Fruit fly (Drosophila melanogaster): ENCODE results near the gene CG1632.

dm6 chrX:8229918-8230699 is 22.4 kb upstream of the CG1632 start:
- TF ChIP-seq rn (GFP tag; IDR thresholded peaks at IDR 0.05) (no peak), gl (tag; optimal IDR thresholded peaks at IDR 0.05) (peak; percentile 65), CG9948 (tag; optimal IDR thresholded peaks at IDR 0.05) (no peak), CG32121 (GFP tag; IDR thresholded peaks at IDR 0.05) (no peak), Snoo (tag; optimal IDR thresholded peaks at IDR 0.05) (no peak), Pif1A (GFP tag; optimal IDR thresholded peaks at IDR 0.05) (peak; percentile 67), CG12605 (GFP tag; IDR thresholded peaks at IDR 0.05) (no peak), CG13204 (GFP tag; optimal IDR thresholded peaks at IDR 0.05) (peak; percentile 2), CG8301 (tag; optimal IDR thresholded peaks at IDR 0.05) (no peak), CG4496 (GFP tag; IDR thresholded peaks at IDR 0.05) (no peak), CG10348 (GFP tag; IDR thresholded peaks at IDR 0.05) (no peak), CG17806 (tag; optimal IDR thresholded peaks at IDR 0.05) (peak; percentile 18), D1 (tag; optimal IDR thresholded peaks at IDR 0.05) (no peak), CG8159 (tag; optimal IDR thresholded peaks at IDR 0.05) (peak; percentile 16)
